Fruit fly (Drosophila melanogaster): ENCODE results near the gene CG16790.

The CG16790 gene

dm6 chr3R:9581973-9582372, 12.0 kb upstream of the CG16790 start:
- TF ChIP-seq Hr4 (GFP tag; optimal IDR thresholded peaks at IDR 0.05) (peak; percentile 74), CG6808 (GFP tag; optimal IDR thresholded peaks at IDR 0.05) (no peak), CG6854 (GFP tag; optimal IDR thresholded peaks at IDR 0.05) (no peak), CG15336 (GFP tag; IDR thresholded peaks at IDR 0.05) (peak; percentile 42; the same call in 1 of the 2 replicates), CG11902 (GFP tag; optimal IDR thresholded peaks at IDR 0.05) (no peak), CG34406 (GFP tag; optimal IDR thresholded peaks at IDR 0.05) (no peak), CG32006 (GFP tag; optimal IDR thresholded peaks at IDR 0.05) (peak; percentile 65), Eip78C (GFP tag) (peak; percentile 52), lz (GFP tag; optimal IDR thresholded peaks at IDR 0.05) (no peak), CG3032 (tag; optimal IDR thresholded peaks at IDR 0.05) (no peak), CG8119 (GFP tag; IDR thresholded peaks at IDR 0.05) (0 out of 3 replicates have a peak, but pooled peaks have one; percentile 43), CG8319 (GFP tag; optimal IDR thresholded peaks at IDR 0.05) (no peak), achi (GFP tag; optimal IDR thresholded peaks at IDR 0.05) (no peak), CG10669 (GFP tag; optimal IDR thresholded peaks at IDR 0.05) (no peak), spab (GFP tag; optimal IDR thresholded peaks at IDR 0.05) (no peak), Sox102F (GFP tag; optimal IDR thresholded peaks at IDR 0.05) (no peak)

dm6 chr3R:9581089-9581520, 11.1 kb upstream of the CG16790 start, which contains the start of gene CG8301:
Gene CG8301 (plus strand): TSS chr3R:9581306.
- TF ChIP-seq vri (GFP tag; optimal IDR thresholded peaks at IDR 0.05) (no peak), CG9139 (GFP tag; optimal IDR thresholded peaks at IDR 0.05) (no peak), eg (GFP tag; IDR thresholded peaks at IDR 0.05) (peak; percentile 58), dsx (GFP tag; optimal IDR thresholded peaks at IDR 0.05; ENCODE audit: poor library complexity, severe bottlenecking) (no peak), lz (GFP tag; optimal IDR thresholded peaks at IDR 0.05) (peak; percentile 34), topi (GFP tag; optimal IDR thresholded peaks at IDR 0.05) (no peak), Blimp-1 (GFP tag; optimal IDR thresholded peaks at IDR 0.05) (no peak), CG7368 (GFP tag; optimal IDR thresholded peaks at IDR 0.05) (peak; percentile 45), CG11902 (GFP tag; optimal IDR thresholded peaks at IDR 0.05) (no peak), CG31627 (GFP tag; optimal IDR thresholded peaks at IDR 0.05) (no peak), Ets96B (tag; optimal IDR thresholded peaks at IDR 0.05) (peak; percentile 21), esn (GFP tag; optimal IDR thresholded peaks at IDR 0.05) (peak; percentile 51), Eip75B (GFP tag; optimal IDR thresholded peaks at IDR 0.05) (peak; percentile 28), Sox102F (GFP tag; optimal IDR thresholded peaks at IDR 0.05) (no peak), CG6276 (GFP tag; optimal IDR thresholded peaks at IDR 0.05) (no peak), spab (GFP tag; optimal IDR thresholded peaks at IDR 0.05) (no peak), dac (GFP tag; optimal IDR thresholded peaks at IDR 0.05) (no peak), CG16779 (tag; optimal IDR thresholded peaks at IDR 0.05) (peak; percentile 27), fd85E (GFP tag; optimal IDR thresholded peaks at IDR 0.05) (no peak), CG1621 (tag; optimal IDR thresholded peaks at IDR 0.05) (no peak), pdm3 (GFP tag; optimal IDR thresholded peaks at IDR 0.05) (peak; percentile 50), Gug (GFP tag; IDR thresholded peaks at IDR 0.05) (no peak), CG8319 (GFP tag; optimal IDR thresholded peaks at IDR 0.05) (no peak), Ets21C (GFP tag; optimal IDR thresholded peaks at IDR 0.05) (no peak), CG6854 (GFP tag; optimal IDR thresholded peaks at IDR 0.05) (no peak), salr (GFP tag; optimal IDR thresholded peaks at IDR 0.05) (no peak), Eip93F (GFP tag; optimal IDR thresholded peaks at IDR 0.05) (no peak), Hr38 (GFP tag; optimal IDR thresholded peaks at IDR 0.05) (no peak), fkh (GFP tag; optimal IDR thresholded peaks at IDR 0.05) (no peak), CG10631 (GFP tag; optimal IDR thresholded peaks at IDR 0.05) (no peak), CG32006 (GFP tag; optimal IDR thresholded peaks at IDR 0.05) (peak; percentile 51), CG15336 (GFP tag; IDR thresholded peaks at IDR 0.05) (peak; percentile 63), acj6 (GFP tag; optimal IDR thresholded peaks at IDR 0.05) (peak; percentile 33), CG6808 (GFP tag; optimal IDR thresholded peaks at IDR 0.05) (no peak), OdsH (GFP tag; optimal IDR thresholded peaks at IDR 0.05) (peak; percentile 53), CG3032 (tag; optimal IDR thresholded peaks at IDR 0.05) (no peak), svp (GFP tag) (no peak), net (GFP tag; optimal IDR thresholded peaks at IDR 0.05) (peak; percentile 49), Sox15 (GFP tag; optimal IDR thresholded peaks at IDR 0.05) (no peak), Eip78C (GFP tag) (peak; percentile 35), cyc (GFP tag; optimal IDR thresholded peaks at IDR 0.05) (no peak), Met (GFP tag; optimal IDR thresholded peaks at IDR 0.05) (no peak), CG3919 (GFP tag; optimal IDR thresholded peaks at IDR 0.05) (peak; percentile 8), achi (GFP tag; optimal IDR thresholded peaks at IDR 0.05) (peak; percentile 23), CG4318 (GFP tag; optimal IDR thresholded peaks at IDR 0.05) (no peak)

Data from whole organism, prepupa.